Fruit fly (Drosophila melanogaster) whole organism, embryonic: ENCODE results near the gene Trxr1.

Experiments used
- Bdp1 ChIP-seq: fragments of 200-800 bp; sonication (Bioruptor generic); optimal IDR thresholded peaks from 3 replicates; lab custom pipeline; 2016; ENCODE audit warnings: missing biosample characterization, missing genetic modification characterization
- CG10274 ChIP-seq: fragments of 200-800 bp; sonication (Bioruptor generic); optimal IDR thresholded peaks from 3 replicates; lab custom pipeline; 2017; ENCODE audit warnings: missing biosample characterization, mild to moderate bottlenecking, missing genetic modification characterization
- CG10565 ChIP-seq: fragments of 200-800 bp; sonication (Bioruptor generic); optimal IDR thresholded peaks from 3 replicates; lab custom pipeline; 2016; ENCODE audit warnings: missing biosample characterization, mild to moderate bottlenecking, missing genetic modification characterization
- CG11560 ChIP-seq: fragments of 200-800 bp; sonication (Bioruptor generic); IDR thresholded peaks from 3 replicates; pipeline ENCODE4 v1.3.6; 2022; ENCODE audit warnings: missing biosample characterization, missing genetic modification characterization
- CG12299 ChIP-seq: fragments of 200-800 bp; sonication (Bioruptor generic); optimal IDR thresholded peaks from 2 replicates; lab custom pipeline; 2018; ENCODE audit warnings: missing biosample characterization, mild to moderate bottlenecking, missing genetic modification characterization
- CG1233 ChIP-seq: fragments of 200-800 bp; sonication (Bioruptor generic); optimal IDR thresholded peaks from 4 replicates; lab custom pipeline; 2018; ENCODE audit warnings: missing biosample characterization, mild to moderate bottlenecking, missing genetic modification characterization
- CG13287 ChIP-seq: fragments of 200-800 bp; sonication (Bioruptor generic); IDR thresholded peaks from 2 replicates; pipeline ENCODE4 v1.3.6; 2022; ENCODE audit warnings: missing biosample characterization, missing genetic modification characterization; ENCODE audit not compliant: partially characterized antibody
- CG14050 ChIP-seq: fragments of 200-800 bp; sonication (Bioruptor generic); IDR thresholded peaks from 3 replicates; pipeline ENCODE4 v1.3.6; 2022; ENCODE audit warnings: missing biosample characterization, missing genetic modification characterization
- CG15601 ChIP-seq: fragments of 200-800 bp; sonication (Bioruptor generic); optimal IDR thresholded peaks from 3 replicates; lab custom pipeline; 2019; ENCODE audit warnings: missing biosample characterization, mild to moderate bottlenecking, missing genetic modification characterization, moderate library complexity
- CG16815 ChIP-seq: fragments of 200-800 bp; sonication (Bioruptor generic); optimal IDR thresholded peaks from 3 replicates; lab custom pipeline; 2017; ENCODE audit warnings: missing biosample characterization, mild to moderate bottlenecking, missing genetic modification characterization
- CG18476 ChIP-seq: fragments of 200-800 bp; sonication (Bioruptor generic); optimal IDR thresholded peaks from 2 replicates; lab custom pipeline; 2016; ENCODE audit warnings: missing biosample characterization, mild to moderate bottlenecking, missing genetic modification characterization
- CG2889 ChIP-seq: fragments of 200-800 bp; sonication (Bioruptor generic); IDR thresholded peaks from 3 replicates; pipeline ENCODE4 v1.3.6; 2022; ENCODE audit warnings: missing biosample characterization, missing genetic modification characterization
- CG30431 ChIP-seq: fragments of 200-800 bp; sonication (Bioruptor generic); optimal IDR thresholded peaks from 2 replicates; lab custom pipeline; 2017; ENCODE audit warnings: missing biosample characterization, missing genetic modification characterization
- CG31224 ChIP-seq: fragments of 200-800 bp; sonication (Bioruptor generic); IDR thresholded peaks from 2 replicates; pipeline ENCODE4 v1.3.6; 2022; ENCODE audit warnings: missing biosample characterization, missing genetic modification characterization
- CG4328 ChIP-seq: fragments of 200-800 bp; sonication (Bioruptor generic); optimal IDR thresholded peaks from 3 replicates; lab custom pipeline; 2017; ENCODE audit warnings: missing biosample characterization, missing genetic modification reagents, missing genetic modification characterization
- CG4707 ChIP-seq: fragments of 200-800 bp; sonication (Bioruptor generic); optimal IDR thresholded peaks from 2 replicates; lab custom pipeline; 2018; ENCODE audit warnings: missing biosample characterization, mild to moderate bottlenecking, missing genetic modification characterization, moderate library complexity
- CG7372 ChIP-seq: fragments of 200-800 bp; sonication (Bioruptor generic); IDR thresholded peaks from 2 replicates; pipeline ENCODE4 v1.3.6; 2022; ENCODE audit warnings: missing biosample characterization, missing genetic modification characterization
- CG8388 ChIP-seq: fragments of 200-800 bp; sonication (Bioruptor generic); optimal IDR thresholded peaks from 2 replicates; lab custom pipeline; 2019; ENCODE audit warnings: missing biosample characterization, mild to moderate bottlenecking, missing genetic modification characterization, moderate library complexity
- Deaf1 ChIP-seq: fragments of 200-800 bp; optimal IDR thresholded peaks from 3 replicates; lab custom pipeline; 2019; ENCODE audit warnings: missing biosample characterization, mild to moderate bottlenecking, missing genetic modification characterization, moderate library complexity
- Dfd ChIP-seq, 2 experiments: fragments of >200 bp; optimal IDR thresholded peaks; 2 replicates each; lab custom pipeline; 2017; ENCODE audit warnings: missing biosample characterization in 2 of 2, missing genetic modification characterization in 2 of 2
- Doc3 ChIP-seq: fragments of 200-800 bp; sonication (Bioruptor generic); IDR thresholded peaks from 3 replicates; pipeline ENCODE4 v1.3.6; 2022; ENCODE audit warnings: missing biosample characterization, missing genetic modification characterization; ENCODE audit not compliant: partially characterized antibody
- Ets97D ChIP-seq: fragments of 200-800 bp; sonication (Bioruptor generic); optimal IDR thresholded peaks from 3 replicates; lab custom pipeline; 2016; ENCODE audit warnings: missing biosample characterization, missing genetic modification characterization
- HLH3B ChIP-seq: fragments of 200-800 bp; sonication (Bioruptor generic); IDR thresholded peaks from 2 replicates; pipeline ENCODE4 v1.3.6; 2022; ENCODE audit warnings: missing biosample characterization, missing genetic modification characterization
- Lpt ChIP-seq: fragments of >200 bp; optimal IDR thresholded peaks from 2 replicates; lab custom pipeline; 2018; ENCODE audit warnings: missing biosample characterization, missing genetic modification characterization
- Mes4 ChIP-seq: fragments of 200-800 bp; sonication (Bioruptor generic); optimal IDR thresholded peaks from 2 replicates; lab custom pipeline; 2016; ENCODE audit warnings: missing biosample characterization, missing genetic modification characterization
- Sox102F ChIP-seq: fragments of 200-800 bp; sonication (Bioruptor generic); optimal IDR thresholded peaks from 2 replicates; lab custom pipeline; 2018; ENCODE audit warnings: missing biosample characterization, mild to moderate bottlenecking, missing genetic modification characterization, moderate library complexity
- YL-1 ChIP-seq: fragments of 200-800 bp; sonication (Bioruptor generic); optimal IDR thresholded peaks from 3 replicates; lab custom pipeline; 2017; ENCODE audit warnings: missing biosample characterization, mild to moderate bottlenecking, missing genetic modification characterization
- ac ChIP-seq: fragments of 200-800 bp; sonication (Bioruptor generic); optimal IDR thresholded peaks from 3 replicates; lab custom pipeline; 2017; ENCODE audit warnings: missing biosample characterization, mild to moderate bottlenecking, missing genetic modification characterization
- aop ChIP-seq: fragments of 200-800 bp; sonication (Bioruptor generic); IDR thresholded peaks from 2 replicates; pipeline ENCODE4 v1.3.6; 2022; ENCODE audit warnings: missing biosample characterization, missing genetic modification characterization
- bigmax ChIP-seq: fragments of 200-800 bp; sonication (Bioruptor generic); optimal IDR thresholded peaks from 2 replicates; lab custom pipeline; 2018; ENCODE audit warnings: missing biosample characterization, mild to moderate bottlenecking, missing genetic modification characterization
- cad ChIP-seq: fragments of >200 bp; optimal IDR thresholded peaks from 2 replicates; lab custom pipeline; 2017; ENCODE audit warnings: missing biosample characterization, missing genetic modification characterization
- chm ChIP-seq: fragments of 200-800 bp; sonication (Bioruptor generic); IDR thresholded peaks from 2 replicates; pipeline ENCODE4 v1.3.6; 2022; ENCODE audit warnings: missing biosample characterization, missing genetic modification characterization
- corto ChIP-seq: fragments of 200-800 bp; sonication (Bioruptor generic); optimal IDR thresholded peaks from 2 replicates; lab custom pipeline; 2016; ENCODE audit warnings: missing biosample characterization, mild to moderate bottlenecking, missing genetic modification characterization, moderate library complexity
- croc ChIP-seq: fragments of 200-800 bp; sonication (Bioruptor generic); conservative IDR thresholded peaks from 3 replicates; pipeline ENCODE4 v1.3.6; 2022; ENCODE audit warnings: missing biosample characterization, missing genetic modification characterization
- dmrt11E ChIP-seq: fragments of 200-800 bp; sonication (Bioruptor generic); optimal IDR thresholded peaks from 3 replicates; lab custom pipeline; 2018; ENCODE audit warnings: missing biosample characterization, mild to moderate bottlenecking, missing genetic modification characterization, moderate library complexity
- en ChIP-seq: fragments of 200-800 bp; sonication (Bioruptor generic); optimal IDR thresholded peaks from 2 replicates; lab custom pipeline; 2016; ENCODE audit warnings: missing biosample characterization, missing genetic modification characterization
- fd64A ChIP-seq: fragments of 200-800 bp; sonication (Bioruptor generic); optimal IDR thresholded peaks from 3 replicates; lab custom pipeline; 2018; ENCODE audit warnings: missing biosample characterization, mild to moderate bottlenecking, missing genetic modification characterization
- gt ChIP-seq: fragments of 200-800 bp; sonication (Bioruptor generic); IDR thresholded peaks from 2 replicates; pipeline ENCODE4 v1.3.6; 2022; ENCODE audit warnings: missing biosample characterization, missing genetic modification characterization
- ind ChIP-seq: fragments of 200-800 bp; sonication (Bioruptor generic); optimal IDR thresholded peaks from 3 replicates; lab custom pipeline; 2016; ENCODE audit warnings: missing biosample characterization, missing genetic modification characterization
- jing ChIP-seq: fragments of 200-800 bp; sonication (Bioruptor generic); optimal IDR thresholded peaks from 2 replicates; lab custom pipeline; 2018; ENCODE audit warnings: missing biosample characterization, mild to moderate bottlenecking, missing genetic modification characterization
- kni ChIP-seq: fragments of 200-800 bp; sonication (Bioruptor generic); optimal IDR thresholded peaks from 3 replicates; lab custom pipeline; 2017; ENCODE audit warnings: mild to moderate bottlenecking, missing biosample characterization, missing genetic modification reagents, missing genetic modification characterization
- lbe ChIP-seq: fragments of 200-800 bp; sonication (Bioruptor generic); optimal IDR thresholded peaks from 2 replicates; lab custom pipeline; 2016; ENCODE audit warnings: missing biosample characterization, mild to moderate bottlenecking, missing genetic modification characterization
- mirr ChIP-seq: fragments of 200-800 bp; sonication (Bioruptor generic); optimal IDR thresholded peaks from 3 replicates; lab custom pipeline; 2018; ENCODE audit warnings: missing biosample characterization, mild to moderate bottlenecking, missing genetic modification characterization
- pan ChIP-seq, 4 experiments: fragments of >200 bp in 3 of 4; fragments of 200-800 bp in 1 of 4; sonication (Bioruptor generic) in 1 of 4; optimal IDR thresholded peaks in 3 of 4; IDR thresholded peaks in 1 of 4; 2 replicates each; pipeline versions ENCODE4 v1.3.6 to Lab custom; 2017 to 2022; ENCODE audit warnings: missing biosample characterization in 2 of 4, missing genetic modification characterization in 2 of 4, mixed read lengths in 1 of 4
- schlank ChIP-seq: fragments of 200-800 bp; sonication (Bioruptor generic); optimal IDR thresholded peaks from 2 replicates; lab custom pipeline; 2018; ENCODE audit warnings: missing biosample characterization, mild to moderate bottlenecking, missing genetic modification characterization
- seq ChIP-seq: fragments of 200-800 bp; sonication (Bioruptor generic); IDR thresholded peaks from 2 replicates; pipeline ENCODE4 v1.3.6; 2022; ENCODE audit warnings: missing biosample characterization, missing genetic modification characterization
- tna ChIP-seq: fragments of 200-800 bp; sonication (Bioruptor generic); IDR thresholded peaks from 2 replicates; pipeline ENCODE4 v1.3.6; 2022; ENCODE audit warnings: missing biosample characterization, missing genetic modification characterization; ENCODE audit not compliant: partially characterized antibody
- tx ChIP-seq: fragments of 200-800 bp; sonication (Bioruptor generic); optimal IDR thresholded peaks from 2 replicates; lab custom pipeline; 2016; ENCODE audit warnings: missing biosample characterization, missing genetic modification characterization
- wor ChIP-seq: fragments of 200-800 bp; sonication (Bioruptor generic); IDR thresholded peaks from 2 replicates; pipeline ENCODE4 v1.3.6; 2022; ENCODE audit warnings: missing biosample characterization, missing genetic modification characterization
- yki ChIP-seq: fragments of >200 bp; optimal IDR thresholded peaks from 3 replicates; lab custom pipeline; 2018
- zen ChIP-seq: fragments of 200-800 bp; sonication (Bioruptor generic); optimal IDR thresholded peaks from 3 replicates; lab custom pipeline; 2018; ENCODE audit warnings: missing biosample characterization, mild to moderate bottlenecking, missing genetic modification characterization, moderate library complexity

The Trxr1 gene

DNA sequence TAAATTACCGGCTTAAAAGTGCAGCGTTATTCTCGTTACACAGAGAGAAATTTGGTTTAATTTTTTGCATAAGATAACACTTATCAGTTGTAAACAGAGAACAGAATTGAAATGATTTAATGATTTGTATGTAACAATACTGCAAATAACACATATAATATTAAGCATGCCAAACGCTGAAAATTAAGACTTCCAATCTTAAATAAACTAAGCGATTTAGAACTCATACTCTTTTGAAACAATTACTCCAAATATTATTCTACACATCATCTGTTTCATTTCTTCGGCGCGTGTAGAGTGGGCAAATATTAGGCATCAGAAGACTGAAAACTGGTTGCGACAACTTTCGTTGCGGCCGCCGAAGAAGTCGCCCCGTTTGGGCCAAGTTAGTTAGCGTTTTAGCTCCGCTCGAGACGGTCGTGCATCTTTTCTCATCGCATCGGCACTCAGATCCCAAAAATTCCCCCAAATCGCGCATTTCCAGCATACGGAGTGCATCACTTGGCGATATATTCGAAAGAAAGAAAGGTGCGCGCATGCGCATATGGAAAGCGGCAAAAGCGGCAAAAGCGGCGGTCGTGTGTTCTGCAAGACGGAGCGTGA, 10.1 kb downstream of the Trxr1 start, which contains the start of gene CG1632 (continued):
- peak; percentile 78 for TF ChIP-seq kni (GFP tag; lab: Kevin White, UChicago)
- no peak for TF ChIP-seq CG1233 (GFP tag; lab: Kevin White, UChicago)
- TF ChIP-seq CG8388 (GFP tag; lab: Kevin White, UChicago), result peak; percentile 22
- TF ChIP-seq CG16815 (GFP tag; lab: Kevin White, UChicago), result no peak
- no peak for TF ChIP-seq CG31224 (GFP tag; lab: Robert Waterston, UW)
- TF ChIP-seq CG4707 (GFP tag; lab: Kevin White, UChicago), result no peak
- no peak for TF ChIP-seq Sox102F (GFP tag; lab: Kevin White, UChicago)
- no peak for TF ChIP-seq CG13287 (GFP tag; lab: Robert Waterston, UW)
- no peak for TF ChIP-seq tx (GFP tag; lab: Kevin White, UChicago)
- TF ChIP-seq CG30431 (GFP tag; lab: Kevin White, UChicago), result no peak
- no peak for TF ChIP-seq pan (optimal IDR thresholded peaks at IDR 0.05; lab: Kevin White, UChicago)
- no peak for TF ChIP-seq pan (GFP tag; optimal IDR thresholded peaks at IDR 0.05 in 1 of 2, IDR thresholded peaks at IDR 0.05 in 1 of 2)
- TF ChIP-seq lbe (GFP tag; lab: Kevin White, UChicago), result peak; percentile 81
- TF ChIP-seq tna (GFP tag; lab: Robert Waterston, UW), result no peak
- TF ChIP-seq corto (GFP tag; lab: Kevin White, UChicago), result peak; percentile 17
- TF ChIP-seq CG11560 (tag; lab: Robert Waterston, UW), result no peak
- no peak for TF ChIP-seq seq (GFP tag; lab: Robert Waterston, UW)
- TF ChIP-seq jing (GFP tag; lab: Kevin White, UChicago), result no peak
- no peak for TF ChIP-seq CG18476
- TF ChIP-seq aop (GFP tag; lab: Robert Waterston, UW), result no peak
- TF ChIP-seq Deaf1 (tag; lab: Kevin White, UChicago), result peak; percentile 4
- TF ChIP-seq Ets97D (GFP tag; lab: Kevin White, UChicago), result no peak
- TF ChIP-seq Doc3 (GFP tag; lab: Robert Waterston, UW), result no peak
- no peak for TF ChIP-seq CG10274 (GFP tag; lab: Kevin White, UChicago)
- no peak for TF ChIP-seq mirr (GFP tag; lab: Kevin White, UChicago)
- TF ChIP-seq Lpt (GFP tag; lab: Kevin White, UChicago), result no peak
- no peak for TF ChIP-seq YL-1
- TF ChIP-seq Bdp1 (GFP tag; lab: Kevin White, UChicago), result no peak
- TF ChIP-seq chm (GFP tag; lab: Robert Waterston, UW), result peak; percentile 39; the same call in 1 of the 2 replicates
- TF ChIP-seq wor (GFP tag; lab: Robert Waterston, UW), result no peak
- no peak for TF ChIP-seq Dfd (GFP tag; optimal IDR thresholded peaks at IDR 0.05; lab: Kevin White, UChicago)
- TF ChIP-seq fd64A, result peak; percentile 19
- TF ChIP-seq CG10565, result no peak
- no peak for TF ChIP-seq yki
- TF ChIP-seq gt (GFP tag; lab: Robert Waterston, UW), result no peak
- TF ChIP-seq CG2889, result no peak
- TF ChIP-seq CG12299 (tag; lab: Kevin White, UChicago), result no peak
- no peak for TF ChIP-seq schlank (tag; lab: Kevin White, UChicago)
- TF ChIP-seq ind (GFP tag; lab: Kevin White, UChicago), result no peak
- no peak for TF ChIP-seq CG4328
- no peak for TF ChIP-seq HLH3B (GFP tag; lab: Robert Waterston, UW)
- TF ChIP-seq cad (GFP tag; lab: Kevin White, UChicago), result no peak
- no peak for TF ChIP-seq CG14050
- no peak for TF ChIP-seq bigmax (GFP tag; lab: Kevin White, UChicago)
- no peak for TF ChIP-seq zen (tag; lab: Kevin White, UChicago)
- TF ChIP-seq CG7372 (GFP tag; lab: Robert Waterston, UW), result no peak
- TF ChIP-seq ac (GFP tag; lab: Kevin White, UChicago), result no peak
- no peak for TF ChIP-seq en
- peak; percentile 3 for TF ChIP-seq CG15601 (tag; lab: Kevin White, UChicago)
- TF ChIP-seq croc (GFP tag; lab: Robert Waterston, UW), result no peak
- no peak for TF ChIP-seq Mes4 (GFP tag; lab: Kevin White, UChicago)
- TF ChIP-seq dmrt11E (tag; lab: Kevin White, UChicago), result peak; percentile 24
